Worm (Caenorhabditis elegans): Measurements from ENCODE around the gene Y49E10.25.

Y49E10.25 gene

ce11 chrIII:12445223-12445622, 46.7 kb downstream of the Y49E10.25 start:
- no peak for TF ChIP-seq lin-13 (GFP tag; optimal IDR thresholded peaks at IDR 0.05)
- TF ChIP-seq snpc-4 (tag; optimal IDR thresholded peaks at IDR 0.05): no peak
- TF ChIP-seq skn-1 (tag; optimal IDR thresholded peaks at IDR 0.05): no peak
- TF ChIP-seq fos-1 (tag; optimal IDR thresholded peaks at IDR 0.05): peak; percentile 28
- no peak for TF ChIP-seq nhr-6 (tag; optimal IDR thresholded peaks at IDR 0.05)
- TF ChIP-seq nhr-25 (tag; optimal IDR thresholded peaks at IDR 0.05): no peak
- no peak for TF ChIP-seq sma-3 (GFP tag; optimal IDR thresholded peaks at IDR 0.05)
- no peak for TF ChIP-seq ztf-11 (tag; optimal IDR thresholded peaks at IDR 0.05)
- TF ChIP-seq sma-9 (GFP tag; optimal IDR thresholded peaks at IDR 0.05): peak; percentile 37
- no peak for TF ChIP-seq sma-9 (tag; optimal IDR thresholded peaks at IDR 0.05)

- no peak for TF ChIP-seq peb-1 (tag; optimal IDR thresholded peaks at IDR 0.05)
- TF ChIP-seq blmp-1 (tag; optimal IDR thresholded peaks at IDR 0.05; ENCODE audit: insufficient read depth): no peak
- TF ChIP-seq R02D3.7 (tag; optimal IDR thresholded peaks at IDR 0.05): no peak
- TF ChIP-seq ztf-1 (GFP tag; conservative IDR thresholded peaks at IDR 0.05): no peak
- no peak for TF ChIP-seq unc-39 (tag; optimal IDR thresholded peaks at IDR 0.05)
- no peak for TF ChIP-seq mbf-1 (tag; optimal IDR thresholded peaks at IDR 0.05)
- no peak for TF ChIP-seq unc-55 (GFP tag; optimal IDR thresholded peaks at IDR 0.05)
- TF ChIP-seq ama-1 (optimal IDR thresholded peaks at IDR 0.05): no peak
- no peak for TF ChIP-seq skn-1 (tag; optimal IDR thresholded peaks at IDR 0.05)
- no peak for TF ChIP-seq unc-62 (GFP tag; optimal IDR thresholded peaks at IDR 0.05)
- TF ChIP-seq crh-2 (tag; optimal IDR thresholded peaks at IDR 0.05): no peak
- TF ChIP-seq sma-9 (GFP tag; optimal IDR thresholded peaks at IDR 0.05): no peak
- no peak for TF ChIP-seq sma-9 (tag; optimal IDR thresholded peaks at IDR 0.05)
- no peak for TF ChIP-seq elt-3 (tag; optimal IDR thresholded peaks at IDR 0.05)
- TF ChIP-seq nhr-21 (tag; optimal IDR thresholded peaks at IDR 0.05): no peak
Measured at ce11 chrIII:12443880-12444279, 48.0 kb downstream of the Y49E10.25 start.

ce11 chrIII:12439056-12439455, 52.8 kb downstream of the Y49E10.25 start:
- TF ChIP-seq elt-3 (tag; optimal IDR thresholded peaks at IDR 0.05) (no peak), blmp-1 (tag; optimal IDR thresholded peaks at IDR 0.05; ENCODE audit: insufficient read depth) (no peak), lin-13 (GFP tag; optimal IDR thresholded peaks at IDR 0.05) (no peak), elt-1 (tag; optimal IDR thresholded peaks at IDR 0.05) (no peak), nhr-23 (tag; optimal IDR thresholded peaks at IDR 0.05) (no peak), Y55F3AM.14 (GFP tag; optimal IDR thresholded peaks at IDR 0.05) (no peak), mab-5 (tag; optimal IDR thresholded peaks at IDR 0.05) (no peak), dmd-4 (tag; optimal IDR thresholded peaks at IDR 0.05) (no peak), ztf-11 (tag; optimal IDR thresholded peaks at IDR 0.05) (no peak), ama-1 (optimal IDR thresholded peaks at IDR 0.05) (no peak), lin-11 (tag; optimal IDR thresholded peaks at IDR 0.05) (no peak), egl-27 (tag; optimal IDR thresholded peaks at IDR 0.05) (no peak), peb-1 (tag; optimal IDR thresholded peaks at IDR 0.05) (no peak)

Data from whole organism, L2 larva.